Worm (Caenorhabditis elegans): ENCODE measurements around the gene idpp-11.

DNA sequence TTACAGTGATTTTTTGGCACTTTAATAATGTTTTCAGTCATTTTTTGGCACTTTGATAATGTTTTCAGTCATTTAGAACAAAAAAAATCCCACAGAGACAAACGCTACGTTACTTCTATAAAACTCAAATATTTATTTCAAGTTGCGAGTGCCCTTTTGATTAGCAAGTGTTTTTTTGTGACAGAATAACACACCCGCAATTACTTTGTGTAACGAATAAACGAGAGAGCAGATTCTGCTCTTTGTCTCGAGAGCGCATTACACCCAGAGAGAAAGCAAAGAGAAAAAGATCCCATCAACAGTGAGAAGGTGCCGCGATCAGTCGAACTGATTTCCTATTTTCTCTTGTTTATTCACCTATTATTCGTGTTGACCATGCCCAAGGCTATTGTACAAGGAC, 41.7 kb downstream of the idpp-11 start, which contains the start of gene pcyt-2.2:
- TF ChIP-seq unc-39 (tag; optimal IDR thresholded peaks at IDR 0.05): no peak
- TF ChIP-seq lin-13 (GFP tag; optimal IDR thresholded peaks at IDR 0.05): no peak
- TF ChIP-seq nhr-77 (tag; optimal IDR thresholded peaks at IDR 0.05): no peak
- TF ChIP-seq elt-1 (tag; optimal IDR thresholded peaks at IDR 0.05): no peak
- no peak for TF ChIP-seq mdl-1 (tag; optimal IDR thresholded peaks at IDR 0.05)
- TF ChIP-seq egl-27 (tag; optimal IDR thresholded peaks at IDR 0.05): no peak
- no peak for TF ChIP-seq zag-1 (tag; optimal IDR thresholded peaks at IDR 0.05)
- TF ChIP-seq dmd-4 (tag; optimal IDR thresholded peaks at IDR 0.05): no peak
- TF ChIP-seq unc-62 (GFP tag; optimal IDR thresholded peaks at IDR 0.05): no peak
- no peak for TF ChIP-seq F13H6.1 (tag; optimal IDR thresholded peaks at IDR 0.05)
- TF ChIP-seq lin-39 (tag; optimal IDR thresholded peaks at IDR 0.05): no peak
- no peak for TF ChIP-seq fos-1 (tag; optimal IDR thresholded peaks at IDR 0.05)
